Fruit fly (Drosophila melanogaster) whole organism, adult: ENCODE measurements around the gene LUBEL.

ENCODE experiments used
- CG11617 ChIP-seq: fragments of 200-800 bp; sonication (Bioruptor generic); optimal IDR thresholded peaks from 2 replicates; lab custom pipeline; 2017; ENCODE audit warnings: mild to moderate bottlenecking, missing biosample characterization, missing genetic modification reagents, missing genetic modification characterization
- CG12768 ChIP-seq: fragments of 200-800 bp; sonication (Bioruptor generic); optimal IDR thresholded peaks from 2 replicates; lab custom pipeline; 2017; ENCODE audit warnings: missing biosample characterization, missing genetic modification characterization, mild to moderate bottlenecking, moderate library complexity, missing genetic modification reagents
- CG14711 ChIP-seq: fragments of 200-800 bp; sonication (Bioruptor generic); optimal IDR thresholded peaks from 2 replicates; lab custom pipeline; 2018; ENCODE audit warnings: missing biosample characterization, mild to moderate bottlenecking, missing genetic modification characterization, moderate library complexity
- CG1620 ChIP-seq: fragments of 200-800 bp; sonication (Bioruptor generic); optimal IDR thresholded peaks from 2 replicates; lab custom pipeline; 2016; ENCODE audit warnings: missing biosample characterization, missing genetic modification characterization
- CG33017 ChIP-seq: fragments of 200-800 bp; sonication (Bioruptor generic); optimal IDR thresholded peaks from 2 replicates; lab custom pipeline; 2018; ENCODE audit warnings: missing biosample characterization, mild to moderate bottlenecking, missing genetic modification characterization, moderate library complexity
- CG5204 ChIP-seq: fragments of 200-800 bp; sonication (Bioruptor generic); optimal IDR thresholded peaks from 2 replicates; lab custom pipeline; 2016; ENCODE audit warnings: missing biosample characterization, missing genetic modification characterization
- CG7045 ChIP-seq: fragments of 200-800 bp; sonication (Bioruptor generic); optimal IDR thresholded peaks from 2 replicates; lab custom pipeline; 2017; ENCODE audit warnings: missing biosample characterization, mild to moderate bottlenecking, missing genetic modification characterization
- CG7101 ChIP-seq: fragments of 200-800 bp; sonication (Bioruptor generic); optimal IDR thresholded peaks from 2 replicates; lab custom pipeline; 2018; ENCODE audit warnings: missing biosample characterization, mild to moderate bottlenecking, missing genetic modification characterization, moderate library complexity
- Clk ChIP-seq: fragments of 200-800 bp; sonication (Bioruptor generic); optimal IDR thresholded peaks from 2 replicates; lab custom pipeline; 2017; ENCODE audit warnings: missing biosample characterization, missing genetic modification characterization
- Crg-1 ChIP-seq: fragments of 200-800 bp; sonication (Bioruptor generic); optimal IDR thresholded peaks from 2 replicates; lab custom pipeline; 2016; ENCODE audit warnings: missing biosample characterization, missing genetic modification characterization
- Hr96 ChIP-seq: fragments of 200-800 bp; sonication (Bioruptor generic); optimal IDR thresholded peaks from 2 replicates; lab custom pipeline; 2016; ENCODE audit warnings: missing biosample characterization, missing genetic modification characterization
- Mnt ChIP-seq: fragments of 200-800 bp; sonication (Bioruptor generic); optimal IDR thresholded peaks from 2 replicates; lab custom pipeline; 2016; ENCODE audit warnings: missing biosample characterization, mild to moderate bottlenecking, missing genetic modification characterization
- bab1 ChIP-seq: fragments of 200-800 bp; sonication (Bioruptor generic); optimal IDR thresholded peaks from 3 replicates; lab custom pipeline; 2019; ENCODE audit warnings: missing biosample characterization, mild to moderate bottlenecking, missing genetic modification characterization, moderate library complexity
- cic ChIP-seq: fragments of 200-800 bp; sonication (Bioruptor generic); optimal IDR thresholded peaks from 2 replicates; lab custom pipeline; 2017; ENCODE audit warnings: missing biosample characterization, mild to moderate bottlenecking, missing genetic modification characterization, moderate library complexity
- cnc ChIP-seq, 2 experiments: fragments of >200 bp; optimal IDR thresholded peaks; 2 replicates each; lab custom pipeline; 2017
- kay ChIP-seq: fragments of 200-800 bp; sonication (Bioruptor generic); peaks from one replicate; lab custom pipeline; 2016; ENCODE audit warnings: missing biosample characterization, missing genetic modification characterization, borderline replicate concordance
- ovo ChIP-seq: fragments of 200-800 bp; sonication (Bioruptor generic); optimal IDR thresholded peaks from 2 replicates; lab custom pipeline; 2016; ENCODE audit warnings: missing biosample characterization, missing genetic modification characterization
- pad ChIP-seq: fragments of 200-800 bp; sonication (Bioruptor generic); optimal IDR thresholded peaks from 3 replicates; lab custom pipeline; 2017; ENCODE audit warnings: missing biosample characterization, missing genetic modification characterization, mild to moderate bottlenecking, moderate library complexity, missing genetic modification reagents
- tj ChIP-seq: fragments of 200-800 bp; sonication (Bioruptor generic); optimal IDR thresholded peaks from 3 replicates; lab custom pipeline; 2017; ENCODE audit warnings: missing biosample characterization, mild to moderate bottlenecking, missing genetic modification characterization, moderate library complexity
- toe ChIP-seq: fragments of 200-800 bp; sonication (Bioruptor generic); optimal IDR thresholded peaks from 2 replicates; lab custom pipeline; 2016; ENCODE audit warnings: missing biosample characterization, missing genetic modification characterization

LUBEL gene

dm6 chr2L:6772655-6773054 lies at the start of gene LUBEL:
Gene LUBEL (minus strand): TSS chr2L:6772755.
- TF ChIP-seq ovo, result no peak
- no peak for TF ChIP-seq CG7045 (GFP tag; lab: Kevin White, UChicago)
- TF ChIP-seq Clk (GFP tag; lab: Kevin White, UChicago), result no peak
- TF ChIP-seq Hr96, result no peak
- no peak for TF ChIP-seq CG7101 (tag; lab: Kevin White, UChicago)

dm6 chr2L:6822044-6822443 lies 49.5 kb upstream of the LUBEL start:
- TF ChIP-seq ovo (no peak), pad (GFP tag; lab: Kevin White, UChicago) (no peak), CG12768 (GFP tag; lab: Kevin White, UChicago) (no peak), CG14711 (tag; lab: Kevin White, UChicago) (no peak), cnc (optimal IDR thresholded peaks at IDR 0.05; lab: Kevin White, UChicago) (no peak), tj (GFP tag; lab: Kevin White, UChicago) (no peak), toe (GFP tag; lab: Kevin White, UChicago) (no peak), CG7045 (GFP tag; lab: Kevin White, UChicago) (no peak), kay (GFP tag; lab: Kevin White, UChicago) (no peak), cic (GFP tag; lab: Kevin White, UChicago) (no peak)

DNA sequence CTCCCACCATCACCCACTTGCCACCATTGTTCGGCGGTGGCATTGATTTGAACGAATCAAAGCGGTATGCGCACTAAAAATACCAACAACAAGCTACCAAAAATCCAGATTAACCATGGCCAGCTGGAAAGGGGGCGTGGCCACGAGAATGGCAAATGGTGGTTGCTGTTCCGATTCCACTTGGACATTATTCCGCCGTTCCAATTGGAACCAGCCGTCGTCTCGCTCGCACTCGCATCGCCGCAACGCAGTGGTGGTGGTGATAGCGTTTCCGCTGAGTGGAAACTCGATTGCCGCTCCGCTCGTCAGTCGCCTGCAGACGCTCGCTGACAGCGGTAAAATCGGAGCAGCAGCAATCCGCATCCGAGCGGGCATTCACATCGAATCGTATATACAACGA lies 49.1 kb upstream of the LUBEL start, which contains the start of gene sens-2:
TSS of gene sens-2 (plus strand) at position 304 of the 400 bp plus-strand sequence.
- TF ChIP-seq kay (GFP tag; lab: Kevin White, UChicago), result no peak
- no peak for TF ChIP-seq CG1620 (GFP tag; lab: Kevin White, UChicago)
- no peak for TF ChIP-seq CG33017
- no peak for TF ChIP-seq pad (GFP tag; lab: Kevin White, UChicago)
- TF ChIP-seq cic (GFP tag; lab: Kevin White, UChicago), result no peak
- TF ChIP-seq CG11617 (GFP tag; lab: Kevin White, UChicago), result no peak
- no peak for TF ChIP-seq cnc (optimal IDR thresholded peaks at IDR 0.05; lab: Kevin White, UChicago)
- no peak for TF ChIP-seq toe (GFP tag; lab: Kevin White, UChicago)
- no peak for TF ChIP-seq ovo
- no peak for TF ChIP-seq tj (GFP tag; lab: Kevin White, UChicago)
- TF ChIP-seq CG5204, result no peak
- no peak for TF ChIP-seq CG7101 (tag; lab: Kevin White, UChicago)
- TF ChIP-seq Crg-1 (GFP tag; lab: Kevin White, UChicago), result no peak
- no peak for TF ChIP-seq CG7045 (GFP tag; lab: Kevin White, UChicago)
- no peak for TF ChIP-seq Mnt (GFP tag; lab: Kevin White, UChicago)

dm6 chr2L:6819230-6820049 lies 46.9 kb upstream of the LUBEL start:
- no peak for TF ChIP-seq toe (GFP tag; lab: Kevin White, UChicago)
- TF ChIP-seq CG33017, result peak; percentile 35

DNA sequence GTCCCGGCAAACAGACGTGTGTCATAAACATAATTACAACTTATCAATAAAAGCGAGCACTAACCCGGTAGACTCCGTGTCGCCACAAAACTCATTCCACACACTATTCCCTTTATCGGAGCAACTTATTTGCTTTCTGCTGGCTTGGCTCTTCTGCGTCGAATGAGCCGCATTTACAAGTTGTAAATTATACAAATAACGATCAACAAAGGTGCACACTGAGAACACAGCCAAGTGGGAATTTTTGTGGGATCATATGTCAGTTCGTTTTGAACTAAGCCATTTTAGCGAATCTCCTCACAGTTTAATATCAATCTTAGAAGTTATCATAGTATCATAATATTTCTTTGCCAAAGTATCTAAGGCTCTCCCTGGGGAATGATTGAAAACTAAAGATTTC lies 45.8 kb upstream of the LUBEL start:
- TF ChIP-seq pad (GFP tag; lab: Kevin White, UChicago) (no peak), CG1620 (GFP tag; lab: Kevin White, UChicago) (no peak), cnc (optimal IDR thresholded peaks at IDR 0.05; lab: Kevin White, UChicago) (no peak), Mnt (GFP tag; lab: Kevin White, UChicago) (no peak), ovo (no peak), bab1 (GFP tag; lab: Kevin White, UChicago) (no peak), CG33017 (no peak), cic (GFP tag; lab: Kevin White, UChicago) (no peak)

DNA sequence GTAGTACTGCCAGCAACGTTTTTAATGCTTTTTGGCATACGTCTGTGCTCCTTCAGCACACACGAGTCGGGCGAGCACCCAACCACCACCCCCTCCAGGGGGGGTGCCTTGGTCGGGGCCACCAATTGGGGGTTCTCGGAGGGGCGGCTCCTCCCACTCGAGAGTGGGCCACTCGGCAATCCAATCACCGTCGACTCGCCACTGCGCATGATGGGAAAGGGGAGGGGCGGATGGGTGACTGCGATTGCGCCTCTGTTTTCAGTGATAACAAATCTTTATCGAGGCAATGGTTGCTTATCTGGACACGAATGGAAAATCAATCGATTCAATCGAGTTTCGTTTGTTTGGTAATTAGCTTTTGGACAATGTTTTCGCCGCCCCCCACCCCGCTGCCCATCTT lies 44.9 kb upstream of the LUBEL start:
- TF ChIP-seq Clk (GFP tag; lab: Kevin White, UChicago) (no peak), CG11617 (GFP tag; lab: Kevin White, UChicago) (no peak), tj (GFP tag; lab: Kevin White, UChicago) (no peak), pad (GFP tag; lab: Kevin White, UChicago) (peak; percentile 25), CG5204 (no peak), CG14711 (tag; lab: Kevin White, UChicago) (no peak), CG7045 (GFP tag; lab: Kevin White, UChicago) (no peak), toe (GFP tag; lab: Kevin White, UChicago) (no peak)

dm6 chr2L:6805783-6806182 lies 33.2 kb upstream of the LUBEL start, which contains the start of gene CG17375:
Gene CG17375 (minus strand): TSS chr2L:6805792.
- TF ChIP-seq kay (GFP tag; lab: Kevin White, UChicago) (no peak), CG33017 (no peak), tj (GFP tag; lab: Kevin White, UChicago) (no peak)
